Fruit fly (Drosophila melanogaster) whole organism, embryonic: ENCODE measurements around the gene Csk.
A peak's percentile ranks its signal among the peaks of the same experiment; 100 is the strongest.

ENCODE experiments used
- ATbp ChIP-seq: fragments of 200-800 bp; sonication (Bioruptor generic); optimal IDR thresholded peaks from 2 replicates; lab custom pipeline; 2017; ENCODE audit warnings: missing biosample characterization, mild to moderate bottlenecking, missing genetic modification characterization, missing genetic modification reagents
- B-H1 ChIP-seq: fragments of 200-800 bp; sonication (Bioruptor generic); IDR thresholded peaks from 3 replicates; pipeline ENCODE4 v1.3.6; 2022; ENCODE audit warnings: missing biosample characterization, missing genetic modification characterization
- CG10209 ChIP-seq: fragments of 200-800 bp; sonication (Bioruptor generic); optimal IDR thresholded peaks from 3 replicates; lab custom pipeline; 2017; ENCODE audit warnings: missing biosample characterization, mild to moderate bottlenecking, missing genetic modification characterization, missing genetic modification reagents
- CG10565 ChIP-seq: fragments of 200-800 bp; sonication (Bioruptor generic); optimal IDR thresholded peaks from 3 replicates; lab custom pipeline; 2016; ENCODE audit warnings: missing biosample characterization, mild to moderate bottlenecking, missing genetic modification characterization
- CG10979 ChIP-seq: fragments of 200-800 bp; sonication (Bioruptor generic); optimal IDR thresholded peaks from 2 replicates; lab custom pipeline; 2018; ENCODE audit warnings: missing biosample characterization, mild to moderate bottlenecking, missing genetic modification characterization, moderate library complexity
- CG11093 ChIP-seq: fragments of 200-800 bp; sonication (Bioruptor generic); IDR thresholded peaks from 3 replicates; pipeline ENCODE4 v1.3.6; 2022; ENCODE audit warnings: missing biosample characterization, missing genetic modification characterization
- CG11696 ChIP-seq: fragments of 200-800 bp; sonication (Bioruptor generic); IDR thresholded peaks from 2 replicates; pipeline ENCODE4 v1.3.6; 2022; ENCODE audit warnings: missing biosample characterization, missing genetic modification characterization
- CG13624 ChIP-seq: fragments of 200-800 bp; sonication (Bioruptor generic); optimal IDR thresholded peaks from 2 replicates; lab custom pipeline; 2016; ENCODE audit warnings: missing biosample characterization, missing genetic modification characterization
- CG14014 ChIP-seq: fragments of 200-800 bp; sonication (Bioruptor generic); IDR thresholded peaks from 2 replicates; pipeline ENCODE4 v1.3.6; 2022; ENCODE audit warnings: missing biosample characterization, missing genetic modification characterization
- CG14050 ChIP-seq: fragments of 200-800 bp; sonication (Bioruptor generic); IDR thresholded peaks from 3 replicates; pipeline ENCODE4 v1.3.6; 2022; ENCODE audit warnings: missing biosample characterization, missing genetic modification characterization
- CG16815 ChIP-seq: fragments of 200-800 bp; sonication (Bioruptor generic); optimal IDR thresholded peaks from 3 replicates; lab custom pipeline; 2017; ENCODE audit warnings: missing biosample characterization, mild to moderate bottlenecking, missing genetic modification characterization
- CG30403 ChIP-seq: fragments of 200-800 bp; sonication (Bioruptor generic); optimal IDR thresholded peaks from 3 replicates; lab custom pipeline; 2016; ENCODE audit warnings: missing biosample characterization, missing genetic modification characterization
- CG4282 ChIP-seq: fragments of 200-800 bp; sonication (Bioruptor generic); optimal IDR thresholded peaks from 2 replicates; lab custom pipeline; 2016; ENCODE audit warnings: missing biosample characterization, missing genetic modification characterization
- CG4707 ChIP-seq: fragments of 200-800 bp; sonication (Bioruptor generic); optimal IDR thresholded peaks from 2 replicates; lab custom pipeline; 2018; ENCODE audit warnings: missing biosample characterization, mild to moderate bottlenecking, missing genetic modification characterization, moderate library complexity
- CHES-1-like ChIP-seq: fragments of 200-800 bp; sonication (Bioruptor generic); optimal IDR thresholded peaks from 2 replicates; lab custom pipeline; 2016; ENCODE audit warnings: missing biosample characterization, missing genetic modification characterization
- CoRest ChIP-seq: fragments of 200-800 bp; sonication (Bioruptor generic); optimal IDR thresholded peaks from 3 replicates; lab custom pipeline; 2018; ENCODE audit warnings: missing biosample characterization, mild to moderate bottlenecking, missing genetic modification characterization, moderate library complexity
- Deaf1 ChIP-seq: fragments of 200-800 bp; optimal IDR thresholded peaks from 3 replicates; lab custom pipeline; 2019; ENCODE audit warnings: missing biosample characterization, mild to moderate bottlenecking, missing genetic modification characterization, moderate library complexity
- Dll ChIP-seq: fragments of 200-800 bp; sonication (Bioruptor generic); IDR thresholded peaks from 4 replicates; pipeline ENCODE4 v1.3.6; 2022; ENCODE audit warnings: missing biosample characterization, missing genetic modification characterization; ENCODE audit not compliant: partially characterized antibody
- Dref ChIP-seq: fragments of 200-800 bp; sonication (Bioruptor generic); IDR thresholded peaks from 2 replicates; pipeline ENCODE4 v1.3.6; 2022; ENCODE audit warnings: missing biosample characterization, missing genetic modification characterization
- Drgx ChIP-seq: fragments of 200-800 bp; sonication (Bioruptor generic); IDR thresholded peaks from 2 replicates; pipeline ENCODE4 v1.3.6; 2022; ENCODE audit warnings: missing biosample characterization, missing genetic modification characterization
- Elba2 ChIP-seq: fragments of 200-800 bp; sonication (Bioruptor generic); optimal IDR thresholded peaks from 3 replicates; lab custom pipeline; 2016; ENCODE audit warnings: missing biosample characterization, missing genetic modification characterization
- Hsf ChIP-seq: fragments of 200-800 bp; sonication (Bioruptor generic); optimal IDR thresholded peaks from 3 replicates; lab custom pipeline; 2016; ENCODE audit warnings: missing biosample characterization, missing genetic modification characterization
- Poxn ChIP-seq: fragments of 200-800 bp; sonication (Bioruptor generic); IDR thresholded peaks from 2 replicates; pipeline ENCODE4 v1.3.6; 2022; ENCODE audit warnings: missing biosample characterization, missing genetic modification characterization
- Six4 ChIP-seq: fragments of 200-800 bp; sonication (Bioruptor generic); optimal IDR thresholded peaks from 2 replicates; lab custom pipeline; 2016; ENCODE audit warnings: missing biosample characterization, missing genetic modification characterization
- Stat92E ChIP-seq, 3 experiments: fragments of >200 bp in 2 of 3; fragments of 200-800 bp in 1 of 3; sonication (Bioruptor generic) in 1 of 3; optimal IDR thresholded peaks; 2 replicates each; lab custom pipeline; 2017 to 2019; ENCODE audit warnings: missing biosample characterization in 3 of 3, missing genetic modification characterization in 3 of 3, mild to moderate bottlenecking in 1 of 3, moderate library complexity in 1 of 3
- TFAM ChIP-seq: fragments of 200-800 bp; sonication (Bioruptor generic); optimal IDR thresholded peaks from 2 replicates; lab custom pipeline; 2017; ENCODE audit warnings: missing biosample characterization, missing genetic modification characterization, inconsistent platforms
- ab ChIP-seq: fragments of 200-800 bp; sonication (Bioruptor generic); optimal IDR thresholded peaks from 2 replicates; lab custom pipeline; 2016; ENCODE audit warnings: missing biosample characterization, missing genetic modification characterization
- ac ChIP-seq: fragments of 200-800 bp; sonication (Bioruptor generic); optimal IDR thresholded peaks from 3 replicates; lab custom pipeline; 2017; ENCODE audit warnings: missing biosample characterization, mild to moderate bottlenecking, missing genetic modification characterization
- ato ChIP-seq: fragments of 200-800 bp; sonication (Bioruptor generic); IDR thresholded peaks from 2 replicates; pipeline ENCODE4 v1.3.6; 2022; ENCODE audit warnings: missing biosample characterization, missing genetic modification characterization; ENCODE audit not compliant: partially characterized antibody
- dan ChIP-seq: fragments of 200-800 bp; sonication (Bioruptor generic); IDR thresholded peaks from 2 replicates; pipeline ENCODE4 v1.3.6; 2022; ENCODE audit warnings: missing biosample characterization, missing genetic modification characterization
- eyg ChIP-seq: fragments of 200-800 bp; sonication (Bioruptor generic); optimal IDR thresholded peaks from 3 replicates; lab custom pipeline; 2016; ENCODE audit warnings: missing biosample characterization, missing genetic modification characterization
- fd102C ChIP-seq: fragments of 200-800 bp; sonication (Bioruptor generic); optimal IDR thresholded peaks from 2 replicates; lab custom pipeline; 2018; ENCODE audit warnings: missing biosample characterization, mild to moderate bottlenecking, missing genetic modification characterization, moderate library complexity
- h ChIP-seq: fragments of >200 bp; optimal IDR thresholded peaks from 2 replicates; lab custom pipeline; 2017
- ham ChIP-seq: fragments of 200-800 bp; sonication (Bioruptor generic); IDR thresholded peaks from 2 replicates; pipeline ENCODE4 v1.3.6; 2022; ENCODE audit warnings: missing biosample characterization, missing genetic modification characterization
- hbn ChIP-seq: fragments of 200-800 bp; sonication (Bioruptor generic); IDR thresholded peaks from 2 replicates; pipeline ENCODE4 v1.3.6; 2022; ENCODE audit warnings: missing biosample characterization, missing genetic modification characterization; ENCODE audit not compliant: partially characterized antibody
- hkb ChIP-seq, 2 experiments: fragments of 200-800 bp in 1 of 2; fragments of >200 bp in 1 of 2; sonication (Bioruptor generic) in 1 of 2; IDR thresholded peaks in 1 of 2; optimal IDR thresholded peaks in 1 of 2; 2 replicates each; pipeline versions ENCODE4 v1.3.6 to Lab custom; 2017 to 2022; ENCODE audit warnings: missing biosample characterization in 1 of 2, missing genetic modification characterization in 1 of 2
- insv ChIP-seq, 2 experiments: fragments of 200-800 bp; sonication (Bioruptor generic); optimal IDR thresholded peaks; 3 replicates each; lab custom pipeline; 2016 to 2018; ENCODE audit warnings: missing biosample characterization in 2 of 2, missing genetic modification characterization in 2 of 2
- kah ChIP-seq: fragments of 200-800 bp; sonication (Bioruptor generic); optimal IDR thresholded peaks from 2 replicates; lab custom pipeline; 2018; ENCODE audit warnings: missing biosample characterization, mild to moderate bottlenecking, missing genetic modification characterization
- lmd ChIP-seq: fragments of 200-800 bp; sonication (Bioruptor generic); IDR thresholded peaks from 2 replicates; pipeline ENCODE4 v1.3.6; 2022; ENCODE audit warnings: missing biosample characterization, missing genetic modification characterization
- luna ChIP-seq: fragments of 200-800 bp; sonication (Bioruptor generic); optimal IDR thresholded peaks from 2 replicates; lab custom pipeline; 2016; ENCODE audit warnings: missing biosample characterization, missing genetic modification characterization
- pho ChIP-seq: fragments of 200-800 bp; sonication (Bioruptor generic); optimal IDR thresholded peaks from 2 replicates; lab custom pipeline; 2016; ENCODE audit warnings: missing biosample characterization, missing genetic modification characterization
- ro ChIP-seq: fragments of 200-800 bp; sonication (Bioruptor generic); IDR thresholded peaks from 2 replicates; pipeline ENCODE4 v1.3.6; 2022; ENCODE audit warnings: missing biosample characterization, missing genetic modification characterization
- row ChIP-seq: fragments of 200-800 bp; sonication (Bioruptor generic); IDR thresholded peaks from 3 replicates; pipeline ENCODE4 v1.3.6; 2022; ENCODE audit warnings: missing biosample characterization, missing genetic modification characterization
- sd ChIP-seq: fragments of 200-800 bp; sonication (Bioruptor generic); optimal IDR thresholded peaks from 3 replicates; lab custom pipeline; 2018; ENCODE audit warnings: missing biosample characterization, mild to moderate bottlenecking, missing genetic modification characterization, moderate library complexity
- sens-2 ChIP-seq: fragments of 200-800 bp; sonication (Bioruptor generic); IDR thresholded peaks from 2 replicates; pipeline ENCODE4 v1.3.6; 2022; ENCODE audit warnings: missing biosample characterization, missing genetic modification characterization
- sug ChIP-seq: fragments of 200-800 bp; optimal IDR thresholded peaks from 2 replicates; lab custom pipeline; 2019; ENCODE audit warnings: missing biosample characterization, mild to moderate bottlenecking, missing genetic modification characterization, moderate library complexity
- tna ChIP-seq: fragments of 200-800 bp; sonication (Bioruptor generic); IDR thresholded peaks from 2 replicates; pipeline ENCODE4 v1.3.6; 2022; ENCODE audit warnings: missing biosample characterization, missing genetic modification characterization; ENCODE audit not compliant: partially characterized antibody
- tx ChIP-seq: fragments of 200-800 bp; sonication (Bioruptor generic); optimal IDR thresholded peaks from 2 replicates; lab custom pipeline; 2016; ENCODE audit warnings: missing biosample characterization, missing genetic modification characterization
- usp ChIP-seq: fragments of >200 bp; optimal IDR thresholded peaks from 2 replicates; lab custom pipeline; 2017; ENCODE audit warnings: missing biosample characterization, missing genetic modification characterization
- vfl ChIP-seq: fragments of 200-800 bp; sonication (Bioruptor generic); optimal IDR thresholded peaks from 2 replicates; lab custom pipeline; 2016; ENCODE audit warnings: missing biosample characterization, missing genetic modification characterization
- yki ChIP-seq: fragments of >200 bp; optimal IDR thresholded peaks from 3 replicates; lab custom pipeline; 2018

The Csk gene

DNA sequence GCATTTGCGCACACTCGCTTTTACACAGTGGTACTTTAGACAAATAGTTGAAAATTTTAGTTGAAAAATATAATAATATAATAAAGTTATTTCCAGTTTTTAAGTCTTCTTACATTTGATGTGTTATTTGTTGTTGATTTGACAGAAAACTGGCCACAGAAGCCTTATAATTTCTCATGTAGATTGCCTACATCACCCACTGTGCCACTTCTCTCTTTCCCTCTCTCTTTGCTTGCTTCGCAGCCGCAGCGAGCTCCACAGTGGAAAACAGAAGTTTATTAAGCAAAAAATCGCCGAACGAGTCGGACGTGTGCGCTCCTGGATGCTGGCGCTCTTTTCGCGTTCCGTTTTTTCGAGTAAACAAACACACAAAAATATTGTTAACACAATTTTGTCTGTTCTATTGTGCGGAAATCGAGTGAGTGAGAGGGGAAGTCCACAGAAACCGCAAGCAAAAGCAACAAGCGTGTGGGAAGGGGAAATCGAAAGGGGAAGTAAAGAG is 5.4 kb upstream of the Csk start, which contains the start of gene CG42327 (continued):
- peak; percentile 51 for TF ChIP-seq Elba2 (GFP tag; lab: Kevin White, UChicago)
- TF ChIP-seq dan (GFP tag; lab: Robert Waterston, UW): peak; percentile 73
- peak; percentile 79 for TF ChIP-seq CG4282 (GFP tag; lab: Kevin White, UChicago)
- peak; percentile 98 for TF ChIP-seq Drgx
- peak; percentile 77 for TF ChIP-seq pho (GFP tag; lab: Kevin White, UChicago)
- TF ChIP-seq tna (GFP tag; lab: Robert Waterston, UW): peak; percentile 54; the same call in 1 of the 2 replicates
- TF ChIP-seq sd (tag; lab: Kevin White, UChicago): peak; percentile 73
- peak; percentile 56 for TF ChIP-seq eyg
- TF ChIP-seq ac (GFP tag; lab: Kevin White, UChicago): peak; percentile 90
- TF ChIP-seq CG11696 (GFP tag; lab: Robert Waterston, UW): peak; percentile 89
- peak; percentile 89 for TF ChIP-seq CG16815 (GFP tag; lab: Kevin White, UChicago)
- TF ChIP-seq ro (GFP tag; lab: Robert Waterston, UW): peak; percentile 84
- peak; percentile 96 for TF ChIP-seq ATbp (GFP tag; lab: Kevin White, UChicago)
- peak; percentile 88 for TF ChIP-seq Six4 (GFP tag; lab: Kevin White, UChicago)
- peak; percentile 96 for TF ChIP-seq CG10979 (tag; lab: Kevin White, UChicago)
- peak; percentile 100 for TF ChIP-seq CG4707 (GFP tag; lab: Kevin White, UChicago)
- TF ChIP-seq ham: 0 out of 2 replicates have a peak, but pooled peaks have one; percentile 54
- peak; percentile 52 for TF ChIP-seq CG13624 (GFP tag; lab: Kevin White, UChicago)
- TF ChIP-seq CG11093 (GFP tag; lab: Robert Waterston, UW): peak; percentile 92
- peak; percentile 69 for TF ChIP-seq sug (tag; lab: Kevin White, UChicago)
- peak in 1 of 3 experiments; percentile 77 for TF ChIP-seq Stat92E (GFP tag; optimal IDR thresholded peaks at IDR 0.05; lab: Kevin White, UChicago)
- peak; percentile 90 for TF ChIP-seq Hsf (GFP tag; lab: Kevin White, UChicago)
- peak; percentile 90 for TF ChIP-seq sens-2 (GFP tag; lab: Robert Waterston, UW)
- peak; percentile 72 for TF ChIP-seq Deaf1 (tag; lab: Kevin White, UChicago)
- TF ChIP-seq yki: no peak
- TF ChIP-seq row (GFP tag; lab: Robert Waterston, UW): peak; percentile 98
- TF ChIP-seq lmd (GFP tag; lab: Robert Waterston, UW): peak; percentile 94
- TF ChIP-seq luna (GFP tag; lab: Kevin White, UChicago): no peak
- TF ChIP-seq kah: peak; percentile 79
- TF ChIP-seq h: no peak
- peak; percentile 90 for TF ChIP-seq CG14014
- 0 out of 2 replicates have a peak, but pooled peaks have one; percentile 26 for TF ChIP-seq ato (GFP tag; lab: Robert Waterston, UW)
- TF ChIP-seq Dll (GFP tag; lab: Robert Waterston, UW): peak; percentile 48; the same call in 1 of the 4 replicates
- TF ChIP-seq Poxn (GFP tag; lab: Robert Waterston, UW): 0 out of 2 replicates have a peak, but pooled peaks have one; percentile 29
- TF ChIP-seq CG14050 (GFP tag; lab: Robert Waterston, UW): peak; percentile 94
- TF ChIP-seq CG10565 (GFP tag; lab: Kevin White, UChicago): peak; percentile 75
- no peak for TF ChIP-seq hbn (GFP tag; lab: Robert Waterston, UW)
- no peak for TF ChIP-seq hkb (optimal IDR thresholded peaks at IDR 0.05; lab: Kevin White, UChicago)
- TF ChIP-seq hkb (GFP tag; IDR thresholded peaks at IDR 0.05; lab: Robert Waterston, UW): peak; percentile 98
- peak in 1 of 2 experiments; percentile 44 for TF ChIP-seq insv (GFP tag; optimal IDR thresholded peaks at IDR 0.05; lab: Kevin White, UChicago)
- peak; percentile 95 for TF ChIP-seq CG10209 (GFP tag; lab: Kevin White, UChicago)
- peak; percentile 72 for TF ChIP-seq TFAM (GFP tag; lab: Kevin White, UChicago)
- no peak for TF ChIP-seq usp
- TF ChIP-seq fd102C: peak; percentile 73
- TF ChIP-seq CoRest: peak; percentile 91
- TF ChIP-seq CG30403: peak; percentile 94
- TF ChIP-seq tx (GFP tag; lab: Kevin White, UChicago): peak; percentile 24
- TF ChIP-seq CHES-1-like: peak; percentile 77
- TF ChIP-seq Dref (GFP tag; lab: Robert Waterston, UW): no peak
- TF ChIP-seq B-H1: peak; percentile 94
- TF ChIP-seq vfl (GFP tag; lab: Kevin White, UChicago): peak; percentile 73
- TF ChIP-seq ab: no peak
